Worm (Caenorhabditis elegans): ENCODE data around the gene lit-1.

ce11 chrIII:13660123-13660522 lies 41.7 kb upstream of the lit-1 start:
- TF ChIP-seq elt-3 (tag; optimal IDR thresholded peaks at IDR 0.05) = no peak
- TF ChIP-seq tbx-8 (GFP tag; optimal IDR thresholded peaks at IDR 0.05) = no peak
- TF ChIP-seq lsy-2 (tag; optimal IDR thresholded peaks at IDR 0.05) = no peak
- TF ChIP-seq unc-62 (GFP tag; optimal IDR thresholded peaks at IDR 0.05) = no peak
- no peak for TF ChIP-seq sptf-1 (tag; optimal IDR thresholded peaks at IDR 0.05)
- TF ChIP-seq lin-32 (GFP tag; optimal IDR thresholded peaks at IDR 0.05) = no peak
- TF ChIP-seq ces-1 (GFP tag; optimal IDR thresholded peaks at IDR 0.05) = no peak
- no peak for TF ChIP-seq ceh-39 (tag; optimal IDR thresholded peaks at IDR 0.05)
- no peak for TF ChIP-seq snpc-4 (tag; optimal IDR thresholded peaks at IDR 0.05)
- TF ChIP-seq nhr-12 (tag; optimal IDR thresholded peaks at IDR 0.05) = no peak
- no peak for TF ChIP-seq nhr-28 (tag; optimal IDR thresholded peaks at IDR 0.05)
- no peak for TF ChIP-seq ztf-11 (tag; optimal IDR thresholded peaks at IDR 0.05)
- no peak for TF ChIP-seq blmp-1 (tag; optimal IDR thresholded peaks at IDR 0.05)
- no peak for TF ChIP-seq mab-5 (tag; optimal IDR thresholded peaks at IDR 0.05)

All from whole organism, mixed stage, embryonic.